Worm (Caenorhabditis elegans) whole organism, L1 larva: Measurements from ENCODE around the gene ttr-44.
A peak's percentile ranks its signal among the peaks of the same experiment; 100 is the strongest.

ENCODE experiments used
- F16B12.6 ChIP-seq: fragments of 150-350 bp; optimal IDR thresholded peaks from 2 replicates; lab custom pipeline; 2014; ENCODE audit warnings: missing biosample characterization, missing genetic modification characterization
- alr-1 ChIP-seq: fragments of 200-800 bp; sonication (Bioruptor generic); optimal IDR thresholded peaks from 2 replicates; lab custom pipeline; 2018; ENCODE audit warnings: borderline replicate concordance, mild to moderate bottlenecking, missing genetic modification characterization, missing compliant biosample characterization
- ama-1 ChIP-seq: fragments of 150-350 bp; optimal IDR thresholded peaks from 2 replicates; lab custom pipeline; 2014
- ceh-63 ChIP-seq: fragments of 200-800 bp; sonication (Bioruptor generic); optimal IDR thresholded peaks from 2 replicates; lab custom pipeline; 2018; ENCODE audit warnings: mild to moderate bottlenecking, missing genetic modification characterization, missing compliant biosample characterization
- ceh-8 ChIP-seq: fragments of 200-800 bp; sonication (Bioruptor generic); optimal IDR thresholded peaks from 2 replicates; lab custom pipeline; 2018; ENCODE audit warnings: mild to moderate bottlenecking, missing genetic modification characterization, moderate library complexity, missing compliant biosample characterization
- dpl-1 ChIP-seq, 3 experiments: fragments of 150-350 bp in 2 of 3; sonication (generic microtip) in 1 of 3; optimal IDR thresholded peaks; 2 replicates each; lab custom pipeline; 2014 to 2017; ENCODE audit warnings: missing biosample characterization in 3 of 3, missing genetic modification characterization in 3 of 3, missing genetic modification reagents in 3 of 3
- dsc-1 ChIP-seq: sonication (generic microtip); optimal IDR thresholded peaks from 2 replicates; lab custom pipeline; 2016; ENCODE audit warnings: mild to moderate bottlenecking, missing genetic modification characterization, missing compliant biosample characterization
- efl-1 ChIP-seq, 4 experiments: fragments of 150-350 bp; optimal IDR thresholded peaks in 3 of 4; peaks in 1 of 4; 1 replicate in 1 of 4; 2 replicates in 3 of 4; lab custom pipeline; 2014; ENCODE audit warnings: missing biosample characterization in 2 of 4, missing genetic modification characterization in 2 of 4, missing genetic modification reagents in 2 of 4
- elt-2 ChIP-seq: sonication (generic microtip); optimal IDR thresholded peaks from 2 replicates; lab custom pipeline; 2016; ENCODE audit warnings: missing genetic modification characterization, mild to moderate bottlenecking, inconsistent platforms, missing compliant biosample characterization, missing genetic modification reagents
- ets-5 ChIP-seq: fragments of 200-800 bp; sonication (Bioruptor generic); IDR thresholded peaks from 2 replicates; pipeline ENCODE4 v1.3.6; 2022; ENCODE audit warnings: missing genetic modification characterization, missing compliant biosample characterization
- fkh-10 ChIP-seq: sonication (generic microtip); optimal IDR thresholded peaks from 2 replicates; lab custom pipeline; 2017; ENCODE audit warnings: missing biosample characterization, missing genetic modification reagents, missing genetic modification characterization
- grh-1 ChIP-seq: fragments of 200-800 bp; sonication (Bioruptor generic); IDR thresholded peaks from 2 replicates; pipeline ENCODE4 v1.3.6; 2022; ENCODE audit warnings: missing genetic modification reagents, missing genetic modification characterization, missing compliant biosample characterization
- isw-1 ChIP-seq: fragments of 200-800 bp; sonication (Bioruptor generic); IDR thresholded peaks from 2 replicates; pipeline ENCODE4 v1.3.6; 2022; ENCODE audit warnings: missing genetic modification characterization, missing compliant biosample characterization
- jun-1 ChIP-seq: fragments of 150-350 bp; optimal IDR thresholded peaks from 2 replicates; lab custom pipeline; 2014; ENCODE audit warnings: missing biosample characterization, missing genetic modification reagents, missing genetic modification characterization
- lin-14 ChIP-seq: fragments of 200-800 bp; sonication (Bioruptor generic); optimal IDR thresholded peaks from 2 replicates; lab custom pipeline; 2018; ENCODE audit warnings: mild to moderate bottlenecking, missing genetic modification characterization, moderate library complexity, missing compliant biosample characterization
- lin-35 ChIP-seq, 2 experiments: fragments of 150-350 bp; optimal IDR thresholded peaks; 2 replicates each; lab custom pipeline; 2014; ENCODE audit warnings: missing biosample characterization in 2 of 2, missing genetic modification characterization in 2 of 2, missing genetic modification reagents in 2 of 2
- mdl-1 ChIP-seq, 2 experiments: fragments of 150-350 bp; optimal IDR thresholded peaks; 2 replicates each; lab custom pipeline; 2014 to 2017; ENCODE audit warnings: missing biosample characterization in 2 of 2, missing genetic modification characterization in 2 of 2, inconsistent platforms in 1 of 2
- mef-2 ChIP-seq: fragments of 150-350 bp; optimal IDR thresholded peaks from 2 replicates; lab custom pipeline; 2014; ENCODE audit warnings: missing biosample characterization, missing genetic modification characterization
- mep-1 ChIP-seq: fragments of 150-350 bp; optimal IDR thresholded peaks from 2 replicates; lab custom pipeline; 2014; ENCODE audit warnings: missing biosample characterization, missing genetic modification characterization
- nhr-11 ChIP-seq: fragments of 150-350 bp; optimal IDR thresholded peaks from 2 replicates; lab custom pipeline; 2014; ENCODE audit warnings: missing biosample characterization, missing genetic modification characterization
- nhr-20 ChIP-seq: sonication (generic microtip); optimal IDR thresholded peaks from 2 replicates; lab custom pipeline; 2016; ENCODE audit warnings: mild to moderate bottlenecking, missing genetic modification characterization, missing compliant biosample characterization
- nhr-47 ChIP-seq: sonication (generic microtip); optimal IDR thresholded peaks from 2 replicates; lab custom pipeline; 2016; ENCODE audit warnings: mild to moderate bottlenecking, missing genetic modification characterization, moderate library complexity, missing compliant biosample characterization
- nhr-77 ChIP-seq: fragments of 150-350 bp; optimal IDR thresholded peaks from 2 replicates; lab custom pipeline; 2014; ENCODE audit warnings: missing biosample characterization, missing genetic modification characterization
- nhr-85 ChIP-seq: sonication (generic microtip); peaks from one replicate; lab custom pipeline; 2016; ENCODE audit warnings: missing genetic modification characterization, inconsistent platforms, missing compliant biosample characterization
- pag-3 ChIP-seq: sonication (generic microtip); optimal IDR thresholded peaks from 2 replicates; lab custom pipeline; 2017; ENCODE audit warnings: missing genetic modification characterization, mild to moderate bottlenecking, missing compliant biosample characterization, antibody characterized with exemption, borderline replicate concordance; ENCODE audit not compliant: insufficient read depth
- pqm-1 ChIP-seq: sonication (generic microtip); optimal IDR thresholded peaks from 3 replicates; lab custom pipeline; 2017; ENCODE audit warnings: missing biosample characterization, missing genetic modification characterization
- rnt-1 ChIP-seq: sonication (generic microtip); optimal IDR thresholded peaks from 2 replicates; lab custom pipeline; 2016; ENCODE audit warnings: mild to moderate bottlenecking, missing genetic modification characterization, moderate library complexity, missing compliant biosample characterization
- skn-1 ChIP-seq: fragments of 150-350 bp; optimal IDR thresholded peaks from 2 replicates; lab custom pipeline; 2014; ENCODE audit warnings: missing biosample characterization, missing genetic modification characterization
- snu-23 ChIP-seq: sonication (generic microtip); optimal IDR thresholded peaks from 2 replicates; lab custom pipeline; 2016; ENCODE audit warnings: missing genetic modification characterization, missing compliant biosample characterization
- sptf-1 ChIP-seq: fragments of 150-350 bp; optimal IDR thresholded peaks from 2 replicates; lab custom pipeline; 2014; ENCODE audit warnings: missing biosample characterization, missing genetic modification characterization
- swsn-7 ChIP-seq: sonication (generic microtip); optimal IDR thresholded peaks from 2 replicates; lab custom pipeline; 2016; ENCODE audit warnings: missing genetic modification characterization, missing compliant biosample characterization
- tbx-2 ChIP-seq: sonication (generic microtip); optimal IDR thresholded peaks from 2 replicates; lab custom pipeline; 2016; ENCODE audit warnings: missing genetic modification characterization, missing compliant biosample characterization
- tlp-1 ChIP-seq: fragments of 150-350 bp; optimal IDR thresholded peaks from 2 replicates; lab custom pipeline; 2014; ENCODE audit warnings: missing biosample characterization, missing genetic modification characterization
- unc-130 ChIP-seq: fragments of 150-350 bp; optimal IDR thresholded peaks from 2 replicates; lab custom pipeline; 2017; ENCODE audit warnings: missing biosample characterization, missing genetic modification characterization, inconsistent platforms
- unc-62 ChIP-seq: fragments of 150-350 bp; optimal IDR thresholded peaks from 2 replicates; lab custom pipeline; 2014; ENCODE audit warnings: missing biosample characterization, missing genetic modification reagents, missing genetic modification characterization
- vab-15 ChIP-seq: sonication (generic microtip); optimal IDR thresholded peaks from 2 replicates; lab custom pipeline; 2017; ENCODE audit warnings: missing genotype, mild to moderate bottlenecking, missing genetic modification characterization, missing compliant biosample characterization
- zag-1 ChIP-seq: fragments of 150-350 bp; optimal IDR thresholded peaks from 2 replicates; lab custom pipeline; 2014; ENCODE audit warnings: missing biosample characterization, missing genetic modification characterization
- zip-4 ChIP-seq: fragments of 200-800 bp; sonication (Bioruptor generic); optimal IDR thresholded peaks from 2 replicates; lab custom pipeline; 2018; ENCODE audit warnings: mild to moderate bottlenecking, missing genetic modification characterization, moderate library complexity, missing compliant biosample characterization

Gene ttr-44

DNA sequence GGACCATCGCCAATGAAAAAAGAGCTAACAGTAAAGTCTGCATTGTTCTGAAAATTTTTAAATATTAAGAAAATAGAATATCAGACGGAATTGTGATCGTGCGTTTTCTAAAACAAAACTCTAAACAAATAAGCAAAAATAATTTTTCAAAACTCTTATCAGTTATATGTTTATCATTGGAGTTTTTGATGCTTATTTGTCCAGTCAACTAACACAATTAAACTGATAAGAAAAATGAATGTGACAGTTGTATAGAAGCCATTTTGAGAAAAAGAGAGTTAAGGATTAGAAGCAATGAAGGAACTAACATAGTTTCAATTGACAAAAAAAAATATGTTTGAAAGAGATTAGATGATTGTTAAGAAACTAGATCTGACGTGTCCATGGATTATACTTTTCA is at the start of gene ttr-44:
Gene ttr-44, minus strand, starts transcription at position 47 of the 400 bp plus-strand sequence.
- TF ChIP-seq elt-2 (peak; percentile 77), swsn-7 (tag; lab: Kevin White, UChicago) (no peak), tlp-1 (tag; lab: Kevin White, UChicago) (peak; percentile 34), lin-35 (GFP tag; optimal IDR thresholded peaks at IDR 0.05; lab: Kevin White, UChicago) (peak in 1 of 2 experiments; percentile 5)

DNA sequence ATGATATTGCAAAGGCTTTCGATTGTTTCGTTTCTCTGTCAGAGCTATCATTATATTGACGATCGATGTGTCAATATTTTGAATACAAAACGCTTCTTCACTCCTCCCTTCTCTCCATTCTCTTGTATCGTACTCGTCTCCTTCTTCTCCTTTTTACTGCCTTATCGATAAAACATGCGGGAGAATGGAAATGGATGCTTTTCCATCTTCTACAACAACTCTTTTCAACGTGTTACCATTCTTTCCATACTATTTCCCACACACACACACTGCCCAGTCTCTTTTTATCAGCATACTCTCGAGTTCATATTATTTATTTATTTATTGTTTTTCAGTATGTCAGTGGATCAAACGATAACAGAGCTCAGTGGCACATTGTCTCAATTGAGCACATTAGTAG is 48.1 kb upstream of the ttr-44 start, which contains the start of gene C50B8.6:
Gene C50B8.6, plus strand, starts transcription at position 336 of the 400 bp plus-strand sequence.
- TF ChIP-seq elt-2 (peak; percentile 39), pag-3 (tag; lab: Kevin White, UChicago) (no peak)

DNA sequence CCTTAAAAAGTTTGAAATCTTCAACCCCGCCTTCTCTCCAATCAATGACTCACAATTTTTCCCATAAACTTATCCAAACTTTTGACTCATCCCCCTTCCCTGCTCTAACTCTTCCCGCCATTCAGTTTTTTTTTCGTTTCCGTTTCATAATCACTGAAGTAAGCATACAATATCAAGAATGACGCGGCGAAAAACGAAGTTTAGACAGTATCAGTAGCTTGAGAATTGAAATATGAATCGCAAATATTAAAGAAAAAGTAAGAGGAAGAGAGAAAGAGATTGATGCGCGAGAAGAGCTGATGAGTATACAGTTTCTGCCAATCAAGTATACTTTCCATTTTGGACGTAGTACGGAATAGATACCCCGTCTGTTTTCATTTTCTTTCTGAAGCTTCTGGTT is 46.9 kb upstream of the ttr-44 start:
- no peak for TF ChIP-seq nhr-20 (tag; lab: Kevin White, UChicago)
- no peak for TF ChIP-seq mep-1 (tag; lab: Kevin White, UChicago)
- TF ChIP-seq isw-1: no peak
- no peak for TF ChIP-seq fkh-10 (GFP tag; lab: Kevin White, UChicago)
- TF ChIP-seq sptf-1: no peak
- TF ChIP-seq nhr-11 (tag; lab: Kevin White, UChicago): no peak
- TF ChIP-seq dsc-1 (tag; lab: Kevin White, UChicago): no peak
- no peak for TF ChIP-seq lin-35 (GFP tag; optimal IDR thresholded peaks at IDR 0.05; lab: Kevin White, UChicago)
- TF ChIP-seq nhr-47: no peak

DNA sequence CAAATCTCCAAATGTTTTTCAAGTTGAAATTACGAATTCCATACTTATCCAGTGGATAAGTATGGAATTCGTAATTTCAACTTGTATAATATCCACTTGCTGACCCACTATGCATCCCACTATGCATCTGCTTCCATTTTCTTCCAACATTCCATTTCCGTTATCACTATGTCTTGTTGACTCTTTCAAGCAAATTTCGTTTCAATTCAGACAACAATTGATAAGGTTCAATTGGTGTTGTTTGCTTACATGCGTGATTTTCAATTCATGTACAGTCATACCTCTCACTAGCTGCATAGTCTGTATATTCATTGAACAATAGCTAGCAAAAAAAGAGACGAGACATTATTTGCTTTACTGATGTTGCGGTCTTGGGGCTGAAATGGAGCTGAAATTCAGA is 46.3 kb upstream of the ttr-44 start:
- peak in 1 of 2 experiments; percentile 43 for TF ChIP-seq lin-35 (GFP tag; optimal IDR thresholded peaks at IDR 0.05; lab: Kevin White, UChicago)
- TF ChIP-seq pqm-1 (tag; lab: Kevin White, UChicago): peak; percentile 66
- TF ChIP-seq elt-2: peak; percentile 62
- no peak for TF ChIP-seq pag-3 (tag; lab: Kevin White, UChicago)
- TF ChIP-seq dpl-1 (GFP tag; optimal IDR thresholded peaks at IDR 0.05; lab: Kevin White, UChicago): no peak
- peak; percentile 3 for TF ChIP-seq jun-1

DNA sequence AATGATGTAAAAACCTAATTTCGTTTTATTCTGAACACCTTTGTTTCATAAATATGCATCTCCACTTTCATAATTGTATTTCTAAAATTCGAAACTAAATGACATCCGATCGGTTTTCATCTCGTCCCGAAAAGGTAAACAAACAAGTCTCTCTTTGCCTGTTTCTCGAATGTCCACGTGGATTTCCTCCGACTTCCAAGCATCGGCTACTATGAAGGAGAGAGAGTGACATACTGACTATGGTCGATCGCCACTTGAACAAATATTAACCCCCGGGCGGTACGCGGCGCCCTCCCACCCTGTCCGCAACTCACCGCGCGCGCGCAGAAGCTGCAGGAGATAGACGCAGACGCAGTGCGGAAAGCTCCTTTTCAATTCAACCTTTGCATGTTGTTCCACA is 45.3 kb upstream of the ttr-44 start:
- TF ChIP-seq lin-14 (GFP tag; lab: Kevin White, UChicago): no peak
- no peak for TF ChIP-seq grh-1 (GFP tag; lab: Robert Waterston, UW)
- no peak for TF ChIP-seq ets-5 (GFP tag; lab: Robert Waterston, UW)
- TF ChIP-seq F16B12.6: no peak
- TF ChIP-seq ceh-8 (GFP tag; lab: Kevin White, UChicago): no peak
- no peak for TF ChIP-seq zip-4 (GFP tag; lab: Kevin White, UChicago)
- no peak for TF ChIP-seq efl-1 (optimal IDR thresholded peaks at IDR 0.05; lab: Kevin White, UChicago)
- TF ChIP-seq efl-1 (GFP tag; optimal IDR thresholded peaks at IDR 0.05 in 1 of 2; lab: Kevin White, UChicago): no peak
- no peak for TF ChIP-seq nhr-77

DNA sequence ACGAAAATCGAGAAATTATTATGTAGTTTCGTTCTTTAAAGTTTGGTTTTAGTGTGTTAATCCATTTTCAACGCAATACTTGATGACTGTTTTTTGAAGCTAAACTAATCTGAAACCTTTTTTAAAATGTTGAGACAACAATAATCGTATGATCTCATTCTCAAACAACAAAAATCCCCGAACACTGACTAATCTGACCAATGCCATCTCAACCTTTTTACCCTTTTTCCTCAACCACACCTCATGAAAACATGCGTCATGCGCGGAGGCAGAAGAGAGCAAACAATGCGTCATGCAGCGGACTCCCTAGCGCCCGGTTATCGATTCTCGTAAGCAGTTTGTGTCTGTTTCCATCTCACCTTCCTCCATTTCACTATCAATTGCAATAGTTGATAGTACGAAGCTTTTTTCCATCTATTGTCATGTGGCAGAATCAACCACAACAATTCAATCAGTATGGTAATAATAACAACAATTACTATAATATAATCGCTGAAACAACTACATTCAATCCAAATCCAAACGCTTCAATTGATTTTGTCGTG is 41.2 kb upstream of the ttr-44 start, which contains the start of gene C50B8.4:
Gene C50B8.4, plus strand, starts transcription at position 299 of the 545 bp plus-strand sequence.
- TF ChIP-seq lin-35 (GFP tag; optimal IDR thresholded peaks at IDR 0.05; lab: Kevin White, UChicago) (peak in 1 of 2 experiments; percentile 32), swsn-7 (tag; lab: Kevin White, UChicago) (no peak), snu-23 (GFP tag; lab: Kevin White, UChicago) (no peak), mef-2 (tag; lab: Kevin White, UChicago) (no peak), elt-2 (peak; percentile 45), nhr-11 (tag; lab: Kevin White, UChicago) (no peak)
- TF ChIP-seq, all 84 proteins: peak for 2

DNA sequence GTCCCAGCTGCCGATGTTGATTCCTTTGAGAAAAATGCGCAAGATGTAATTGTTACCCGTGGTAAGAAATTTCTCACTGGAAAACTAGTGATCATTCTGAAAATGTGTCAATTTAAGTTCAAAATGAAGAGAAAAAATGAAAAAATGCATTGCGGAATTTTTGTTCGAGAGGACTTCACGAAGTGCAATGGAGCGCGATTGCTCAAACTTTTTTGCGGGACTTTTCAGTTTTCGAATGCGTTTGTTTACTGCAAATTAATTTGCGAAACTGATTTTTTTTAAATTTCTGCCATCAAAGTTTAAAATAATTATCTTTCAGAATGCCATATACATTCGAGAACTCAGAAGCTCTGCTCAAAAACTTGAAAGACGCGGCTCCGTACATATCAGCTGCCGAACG is 38.0 kb upstream of the ttr-44 start, which contains the start of the genes nuaf-1 and bir-2:
Gene nuaf-1, minus strand, starts transcription at position 98 of the 400 bp plus-strand sequence.
Gene bir-2, plus strand, starts transcription at position 318 of the 400 bp plus-strand sequence.
- TF ChIP-seq alr-1: no peak
- no peak for TF ChIP-seq ama-1 (lab: Kevin White, UChicago)
- no peak for TF ChIP-seq ceh-63
- TF ChIP-seq nhr-20 (tag; lab: Kevin White, UChicago): peak; percentile 59
- TF ChIP-seq skn-1 (tag; lab: Kevin White, UChicago): peak; percentile 55
- no peak for TF ChIP-seq nhr-11 (tag; lab: Kevin White, UChicago)
- TF ChIP-seq nhr-85 (tag; lab: Kevin White, UChicago): peak; percentile 73
- TF ChIP-seq mdl-1 (tag; optimal IDR thresholded peaks at IDR 0.05; lab: Kevin White, UChicago): no peak
- peak; percentile 52 for TF ChIP-seq tbx-2
- peak; percentile 88 for TF ChIP-seq rnt-1 (tag; lab: Kevin White, UChicago)
- no peak for TF ChIP-seq elt-2
- TF ChIP-seq vab-15: no peak
- TF ChIP-seq efl-1 (optimal IDR thresholded peaks at IDR 0.05; lab: Kevin White, UChicago): peak; percentile 68 to 82
- peak; percentile 85 to 98 for TF ChIP-seq efl-1 (GFP tag; optimal IDR thresholded peaks at IDR 0.05 in 1 of 2; lab: Kevin White, UChicago)
- TF ChIP-seq unc-130: peak; percentile 62
- no peak for TF ChIP-seq unc-62
- peak; percentile 63 for TF ChIP-seq swsn-7 (tag; lab: Kevin White, UChicago)
- no peak for TF ChIP-seq zag-1 (tag; lab: Kevin White, UChicago)
